Worm (Caenorhabditis elegans): ENCODE data around the gene Y59C2A.1.
"Not testable (repeated sequence)": the region's sequence is repeated elsewhere in the genome, so short reads cannot be mapped to it uniquely, and the experiment has no call there.

DNA sequence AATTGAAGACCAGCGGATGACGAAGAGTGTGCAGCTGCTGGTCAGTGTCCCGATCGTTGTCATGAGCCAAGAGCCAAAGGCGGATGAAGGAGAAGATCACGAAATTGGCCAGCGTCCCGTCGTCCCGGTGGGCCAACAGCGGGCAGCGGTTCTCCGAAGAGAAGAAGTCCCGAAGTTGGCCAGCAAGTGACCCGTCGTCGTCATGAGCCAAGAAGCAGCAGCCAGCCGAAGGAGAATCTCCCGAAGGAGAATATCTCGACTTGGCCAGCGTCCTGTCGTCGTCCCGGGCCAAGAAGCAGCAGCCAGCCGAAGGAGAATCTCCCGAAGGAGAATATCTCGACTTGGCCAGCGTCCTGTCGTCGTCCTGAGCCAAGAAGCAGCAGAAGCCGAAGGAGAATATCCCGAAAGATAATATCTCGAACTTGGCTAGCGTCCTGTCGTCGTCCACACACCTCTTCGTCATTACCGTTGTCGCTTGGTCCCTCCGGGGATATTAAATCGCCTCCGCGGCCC lies 44.5 kb upstream of the Y59C2A.1 start, which contains the start of gene C33C12.11:
- not testable (repeated sequence) for TF ChIP-seq dpl-1 (GFP tag; optimal IDR thresholded peaks at IDR 0.05); pqm-1 (tag; optimal IDR thresholded peaks at IDR 0.05); skn-1 (tag; optimal IDR thresholded peaks at IDR 0.05); pha-4 (GFP tag; IDR thresholded peaks at IDR 0.05); pha-4 (tag; optimal IDR thresholded peaks at IDR 0.05); ceh-82 (tag; optimal IDR thresholded peaks at IDR 0.05); hlh-11 (tag; optimal IDR thresholded peaks at IDR 0.05); D1046.2 (GFP tag; IDR thresholded peaks at IDR 0.05); lin-29 (GFP tag; IDR thresholded peaks at IDR 0.05); lin-1 (GFP tag; IDR thresholded peaks at IDR 0.05); fkh-10 (GFP tag; optimal IDR thresholded peaks at IDR 0.05)
